Worm (Caenorhabditis elegans): ENCODE data around the gene Y39A1C.1.

Gene Y39A1C.1

DNA sequence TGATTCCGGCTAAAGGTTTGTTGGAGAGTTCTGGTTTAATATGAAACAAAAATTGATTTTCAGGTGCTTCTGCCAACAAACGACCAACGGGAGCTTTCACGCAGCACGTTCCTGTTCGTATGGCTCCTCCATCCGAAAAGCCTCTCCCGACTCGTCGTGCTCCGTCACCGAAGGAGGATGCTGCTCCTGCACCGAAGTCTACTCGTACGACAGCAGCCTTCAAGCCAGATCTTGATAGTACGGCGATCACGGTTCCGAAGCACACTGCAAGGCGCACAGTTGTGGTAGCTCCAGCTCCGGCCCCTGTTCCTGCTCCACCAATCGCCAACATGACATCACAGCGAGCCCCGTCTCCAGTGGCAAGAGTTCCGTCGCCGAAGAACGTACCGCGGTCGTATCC is 46.4 kb upstream of the Y39A1C.1 start:
- no peak for TF ChIP-seq ceh-39 (tag; optimal IDR thresholded peaks at IDR 0.05)
- TF ChIP-seq bed-3 (GFP tag; optimal IDR thresholded peaks at IDR 0.05): no peak
- TF ChIP-seq M03D4.4 (tag; optimal IDR thresholded peaks at IDR 0.05): no peak
- no peak for TF ChIP-seq mep-1 (tag; optimal IDR thresholded peaks at IDR 0.05)
- TF ChIP-seq elt-3 (tag; optimal IDR thresholded peaks at IDR 0.05): no peak

DNA sequence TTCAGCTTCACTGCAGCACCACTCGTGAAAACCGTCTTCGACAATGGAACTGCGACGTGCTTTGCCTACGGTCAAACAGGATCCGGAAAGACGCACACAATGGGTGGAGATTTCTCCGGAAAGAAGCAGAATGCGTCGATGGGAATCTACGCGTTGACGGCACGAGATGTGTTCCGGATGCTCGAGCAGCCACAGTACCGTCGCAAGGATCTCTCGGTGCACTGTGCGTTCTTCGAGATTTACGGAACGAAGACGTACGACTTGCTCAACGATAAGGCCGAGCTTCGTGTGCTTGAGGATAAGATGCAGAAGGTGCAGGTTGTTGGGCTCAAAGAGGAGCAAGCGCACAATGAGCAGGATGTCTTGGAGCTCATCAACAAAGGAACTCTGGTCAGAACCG is 45.7 kb upstream of the Y39A1C.1 start:
- TF ChIP-seq elt-1 (tag; optimal IDR thresholded peaks at IDR 0.05; ENCODE audit: borderline replicate concordance, insufficient read depth): no peak
- TF ChIP-seq lin-13 (tag; optimal IDR thresholded peaks at IDR 0.05): no peak
- no peak for TF ChIP-seq tbx-8 (GFP tag; optimal IDR thresholded peaks at IDR 0.05)
- TF ChIP-seq elt-3 (tag; optimal IDR thresholded peaks at IDR 0.05): no peak
- no peak for TF ChIP-seq nhr-12 (tag; optimal IDR thresholded peaks at IDR 0.05)
- TF ChIP-seq nhr-28 (tag; optimal IDR thresholded peaks at IDR 0.05): no peak
- TF ChIP-seq cnd-1 (tag; optimal IDR thresholded peaks at IDR 0.05): no peak
- TF ChIP-seq lsy-2 (tag; optimal IDR thresholded peaks at IDR 0.05): no peak
- no peak for TF ChIP-seq mep-1 (tag; optimal IDR thresholded peaks at IDR 0.05)
- TF ChIP-seq flh-1 (GFP tag; optimal IDR thresholded peaks at IDR 0.05): no peak
- TF ChIP-seq ces-1 (GFP tag; optimal IDR thresholded peaks at IDR 0.05): no peak
- no peak for TF ChIP-seq nhr-76 (tag; optimal IDR thresholded peaks at IDR 0.05)
- TF ChIP-seq nhr-237 (tag; optimal IDR thresholded peaks at IDR 0.05): no peak
- no peak for TF ChIP-seq pha-4 (tag; optimal IDR thresholded peaks at IDR 0.05)
- no peak for TF ChIP-seq snpc-4 (tag; optimal IDR thresholded peaks at IDR 0.05)
- no peak for TF ChIP-seq mab-5 (tag; optimal IDR thresholded peaks at IDR 0.05)
- TF ChIP-seq unc-39 (tag; optimal IDR thresholded peaks at IDR 0.05): no peak
- no peak for TF ChIP-seq ztf-11 (tag; optimal IDR thresholded peaks at IDR 0.05)
- no peak for TF ChIP-seq sptf-1 (tag; optimal IDR thresholded peaks at IDR 0.05)

DNA sequence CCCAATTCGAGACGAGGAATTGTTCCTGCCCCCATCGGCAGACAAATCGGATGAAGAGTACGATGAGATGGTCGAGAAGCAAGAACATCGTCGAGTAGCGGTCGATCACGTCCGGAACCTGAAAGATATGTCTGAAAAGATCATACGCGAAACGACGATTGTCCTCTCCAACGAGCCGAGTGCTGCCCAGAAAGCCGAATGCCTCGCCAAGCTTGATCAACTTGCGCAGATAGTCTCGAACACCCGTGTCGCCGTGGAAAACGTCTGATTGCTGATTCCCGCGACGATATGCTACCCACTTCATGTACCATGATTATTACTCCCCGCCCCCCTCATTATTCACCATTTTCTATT is 44.8 kb upstream of the Y39A1C.1 start:
- TF ChIP-seq lin-13 (tag; optimal IDR thresholded peaks at IDR 0.05): no peak
- no peak for TF ChIP-seq ces-1 (GFP tag; optimal IDR thresholded peaks at IDR 0.05)
- no peak for TF ChIP-seq nhr-76 (tag; optimal IDR thresholded peaks at IDR 0.05)
- TF ChIP-seq nhr-237 (tag; optimal IDR thresholded peaks at IDR 0.05): no peak
- no peak for TF ChIP-seq cnd-1 (tag; optimal IDR thresholded peaks at IDR 0.05)
- TF ChIP-seq tbx-8 (GFP tag; optimal IDR thresholded peaks at IDR 0.05): no peak
- TF ChIP-seq ceh-43 (GFP tag; optimal IDR thresholded peaks at IDR 0.05): no peak
- TF ChIP-seq nhr-12 (tag; optimal IDR thresholded peaks at IDR 0.05): no peak
- no peak for TF ChIP-seq drap-1 (GFP tag; optimal IDR thresholded peaks at IDR 0.05)
- TF ChIP-seq snpc-4 (tag; optimal IDR thresholded peaks at IDR 0.05): no peak
- no peak for TF ChIP-seq nhr-28 (tag; optimal IDR thresholded peaks at IDR 0.05)
- no peak for TF ChIP-seq unc-62 (GFP tag; optimal IDR thresholded peaks at IDR 0.05)
- TF ChIP-seq elt-3 (tag; optimal IDR thresholded peaks at IDR 0.05): no peak
- no peak for TF ChIP-seq sptf-1 (tag; optimal IDR thresholded peaks at IDR 0.05)
- no peak for TF ChIP-seq ceh-39 (tag; optimal IDR thresholded peaks at IDR 0.05)
- TF ChIP-seq zip-8 (tag; optimal IDR thresholded peaks at IDR 0.05): no peak
- TF ChIP-seq pha-4 (tag; optimal IDR thresholded peaks at IDR 0.05): no peak

DNA sequence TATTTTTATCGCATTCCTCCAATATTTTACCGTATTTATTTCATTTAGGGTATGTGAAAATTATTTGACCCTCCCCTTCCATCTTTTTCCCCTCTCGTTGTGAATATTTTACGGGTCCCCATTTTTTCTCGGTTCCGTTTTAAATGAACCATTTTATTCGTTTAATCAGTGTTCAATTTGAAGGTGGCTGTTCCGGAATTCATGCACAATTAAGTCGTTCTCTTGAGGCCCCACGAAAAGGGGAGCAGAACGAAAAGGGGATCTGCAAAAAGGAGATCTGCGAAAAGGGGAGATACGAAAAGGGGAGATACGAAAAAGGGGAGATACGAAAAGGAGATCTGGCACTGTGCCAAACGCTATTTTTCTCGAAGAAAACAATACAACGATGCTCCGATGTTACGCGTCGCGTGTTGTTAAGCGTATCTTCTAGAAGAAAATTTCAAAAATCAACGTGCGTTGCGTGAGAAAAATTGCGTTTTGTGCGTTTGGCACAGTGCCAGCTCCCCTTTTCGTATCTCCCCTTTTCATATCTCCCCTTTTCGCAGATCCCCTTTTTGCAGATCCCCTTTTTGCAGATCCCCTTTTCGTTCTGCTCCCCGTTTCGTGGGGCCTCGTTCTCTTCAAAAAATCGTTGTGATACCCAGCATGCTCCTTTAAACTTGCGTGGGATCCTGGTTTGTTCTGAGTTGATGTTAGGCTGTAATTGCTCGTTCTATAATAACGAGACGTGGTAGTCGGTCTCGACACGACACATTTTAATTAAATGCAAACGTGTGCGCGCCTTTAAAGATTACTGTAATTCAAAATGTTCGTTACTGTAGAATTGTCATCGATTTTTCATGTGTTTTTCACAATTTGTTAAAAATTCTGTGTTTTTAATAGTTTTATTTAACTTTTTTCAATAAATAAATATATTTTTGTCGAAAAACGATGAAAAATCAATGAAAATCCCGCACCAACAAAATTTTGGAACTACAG is 44.1 kb upstream of the Y39A1C.1 start:
- peak; percentile 9 for TF ChIP-seq mls-2 (tag; optimal IDR thresholded peaks at IDR 0.05)
- peak; percentile 1 for TF ChIP-seq cnd-1 (tag; optimal IDR thresholded peaks at IDR 0.05)
- TF ChIP-seq ces-1 (GFP tag; optimal IDR thresholded peaks at IDR 0.05): no peak
- no peak for TF ChIP-seq lin-13 (tag; optimal IDR thresholded peaks at IDR 0.05)
- TF ChIP-seq sptf-1 (tag; optimal IDR thresholded peaks at IDR 0.05): peak; percentile 7
- no peak for TF ChIP-seq ztf-11 (tag; optimal IDR thresholded peaks at IDR 0.05)

DNA sequence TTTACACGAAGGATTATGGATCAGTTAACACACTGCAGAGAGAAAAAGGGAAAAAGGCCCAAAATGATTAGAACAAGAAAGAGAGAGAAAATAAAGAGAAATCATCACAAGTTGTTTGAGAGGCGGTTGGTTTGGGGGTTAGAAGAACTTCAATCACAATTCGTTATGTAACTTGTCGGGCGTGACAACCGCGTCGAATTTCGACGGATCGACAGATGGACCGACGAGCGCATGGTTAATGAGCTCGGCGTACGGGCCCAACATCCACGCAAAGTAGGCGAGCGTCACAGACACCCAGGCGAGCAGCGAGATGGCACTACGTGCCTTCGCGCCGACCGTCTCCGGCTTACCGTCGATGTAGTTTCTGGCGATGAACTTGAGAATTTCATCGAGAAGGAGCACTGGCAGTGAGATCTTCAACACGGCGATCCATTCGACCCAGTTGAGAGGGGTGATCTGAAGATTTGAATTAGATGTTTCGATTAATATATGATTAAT is 42.4 kb upstream of the Y39A1C.1 start:
- TF ChIP-seq nhr-237 (tag; optimal IDR thresholded peaks at IDR 0.05): no peak
- TF ChIP-seq mls-2 (tag; optimal IDR thresholded peaks at IDR 0.05): no peak
- TF ChIP-seq lin-32 (GFP tag; optimal IDR thresholded peaks at IDR 0.05): no peak
- no peak for TF ChIP-seq elt-1 (tag; optimal IDR thresholded peaks at IDR 0.05; ENCODE audit: borderline replicate concordance, insufficient read depth)
- TF ChIP-seq ham-2 (GFP tag; optimal IDR thresholded peaks at IDR 0.05): no peak
- no peak for TF ChIP-seq flh-1 (GFP tag; optimal IDR thresholded peaks at IDR 0.05)
- no peak for TF ChIP-seq cnd-1 (tag; optimal IDR thresholded peaks at IDR 0.05)
- no peak for TF ChIP-seq nhr-12 (tag; optimal IDR thresholded peaks at IDR 0.05)
- TF ChIP-seq unc-39 (tag; optimal IDR thresholded peaks at IDR 0.05): no peak
- TF ChIP-seq zip-8 (tag; optimal IDR thresholded peaks at IDR 0.05): no peak
- no peak for TF ChIP-seq ces-1 (GFP tag; optimal IDR thresholded peaks at IDR 0.05)

All from whole organism, mixed stage, embryonic.